Worm (Caenorhabditis elegans) whole organism, L4 larva: ENCODE measurements around the gene srlf-2.

Experiments used
- F37D6.2 ChIP-seq: sonication (generic microtip); optimal IDR thresholded peaks from 2 replicates; lab custom pipeline; 2016; ENCODE audit warnings: mild to moderate bottlenecking, missing genetic modification characterization, missing compliant biosample characterization
- F49E8.2 ChIP-seq: sonication (generic microtip); optimal IDR thresholded peaks from 2 replicates; lab custom pipeline; 2016; ENCODE audit warnings: missing compliant biosample characterization, mild to moderate bottlenecking, missing genetic modification characterization, borderline replicate concordance
- T20F7.1 ChIP-seq: fragments of 200-800 bp; sonication (Bioruptor generic); optimal IDR thresholded peaks from 2 replicates; lab custom pipeline; 2018; ENCODE audit warnings: mild to moderate bottlenecking, missing genetic modification characterization, missing compliant biosample characterization
- T26A8.4 ChIP-seq: fragments of 200-800 bp; sonication (Bioruptor generic); IDR thresholded peaks from 2 replicates; pipeline ENCODE4 v1.3.6; 2022; ENCODE audit warnings: missing genetic modification characterization, missing compliant biosample characterization
- ZK337.2 ChIP-seq: fragments of 200-800 bp; sonication (Bioruptor generic); IDR thresholded peaks from 2 replicates; pipeline ENCODE4 v1.3.6; 2022; ENCODE audit warnings: missing genetic modification reagents, missing genetic modification characterization, missing compliant biosample characterization
- aly-2 ChIP-seq: sonication (generic microtip); optimal IDR thresholded peaks from 2 replicates; lab custom pipeline; 2018; ENCODE audit warnings: missing biosample characterization, missing genetic modification characterization
- ama-1 ChIP-seq: fragments of 150-350 bp; optimal IDR thresholded peaks from 2 replicates; lab custom pipeline; 2014; ENCODE audit warnings: inconsistent platforms, mixed read lengths
- attf-4 ChIP-seq: sonication (generic microtip); optimal IDR thresholded peaks from 3 replicates; lab custom pipeline; 2017; ENCODE audit warnings: missing biosample characterization, missing genetic modification characterization
- ceh-20 ChIP-seq: fragments of 200-800 bp; sonication (Bioruptor generic); IDR thresholded peaks from 2 replicates; pipeline ENCODE4 v1.3.6; 2022; ENCODE audit warnings: missing genetic modification reagents, missing genetic modification characterization, missing compliant biosample characterization
- ceh-28 ChIP-seq: fragments of 150-350 bp; optimal IDR thresholded peaks from 2 replicates; lab custom pipeline; 2014; ENCODE audit warnings: missing biosample characterization, missing genetic modification reagents, missing genetic modification characterization
- ceh-32 ChIP-seq: sonication (generic microtip); optimal IDR thresholded peaks from 2 replicates; lab custom pipeline; 2016; ENCODE audit warnings: mild to moderate bottlenecking, missing genetic modification characterization, missing compliant biosample characterization; ENCODE audit not compliant: poor library complexity
- ces-1 ChIP-seq: fragments of 150-350 bp; sonication (generic microtip); optimal IDR thresholded peaks from 4 replicates; lab custom pipeline; 2014; ENCODE audit warnings: missing biosample characterization, missing genetic modification reagents, missing genetic modification characterization
- daf-12 ChIP-seq: fragments of 150-350 bp; optimal IDR thresholded peaks from 2 replicates; lab custom pipeline; 2014; ENCODE audit warnings: missing biosample characterization, missing genetic modification reagents, missing genetic modification characterization
- daf-16 ChIP-seq, 3 experiments: sonication (generic microtip); optimal IDR thresholded peaks; 2 replicates each; lab custom pipeline; 2016 to 2017; ENCODE audit warnings: missing genetic modification characterization in 3 of 3, missing genetic modification reagents in 3 of 3, mild to moderate bottlenecking in 2 of 3, missing compliant biosample characterization in 2 of 3, missing biosample characterization in 1 of 3, moderate library complexity in 1 of 3
- daf-19 ChIP-seq: fragments of 200-800 bp; sonication (Bioruptor generic); conservative IDR thresholded peaks from 2 replicates; pipeline ENCODE4 v1.3.6; 2022; ENCODE audit warnings: missing genetic modification characterization, missing compliant biosample characterization
- dmd-6 ChIP-seq: fragments of 200-800 bp; sonication (Bioruptor generic); IDR thresholded peaks from 2 replicates; pipeline ENCODE4 v1.3.6; 2022; ENCODE audit warnings: missing genetic modification reagents, missing genetic modification characterization, missing compliant biosample characterization
- duxl-1 ChIP-seq: sonication (generic microtip); optimal IDR thresholded peaks from 2 replicates; lab custom pipeline; 2016; ENCODE audit warnings: mild to moderate bottlenecking, missing genetic modification characterization, moderate library complexity, missing compliant biosample characterization; ENCODE audit not compliant: poor library complexity
- egl-27 ChIP-seq: sonication (generic microtip); optimal IDR thresholded peaks from 3 replicates; lab custom pipeline; 2017; ENCODE audit warnings: missing biosample characterization, missing genetic modification reagents, missing genetic modification characterization
- hif-1 ChIP-seq, 2 experiments: sonication (generic microtip); optimal IDR thresholded peaks; 2 replicates each; lab custom pipeline; 2016 to 2017; ENCODE audit warnings: missing compliant biosample characterization in 2 of 2, missing genetic modification characterization in 2 of 2, missing genetic modification reagents in 2 of 2, missing genotype in 2 of 2, mild to moderate bottlenecking in 1 of 2
- hlh-11 ChIP-seq: fragments of 200-800 bp; sonication (Bioruptor generic); optimal IDR thresholded peaks from 2 replicates; lab custom pipeline; 2018; ENCODE audit warnings: mild to moderate bottlenecking, missing genetic modification characterization, missing compliant biosample characterization
- lin-1 ChIP-seq: fragments of 200-800 bp; sonication (Bioruptor generic); IDR thresholded peaks from 2 replicates; pipeline ENCODE4 v1.3.6; 2022; ENCODE audit warnings: missing genetic modification reagents, missing genetic modification characterization, missing compliant biosample characterization
- lin-29 ChIP-seq: fragments of 200-800 bp; sonication (Bioruptor generic); IDR thresholded peaks from 2 replicates; pipeline ENCODE4 v1.3.6; 2022; ENCODE audit warnings: missing genetic modification reagents, missing genetic modification characterization, missing compliant biosample characterization
- lsy-2 ChIP-seq, 2 experiments: fragments of 150-350 bp in 1 of 2; sonication (generic microtip) in 1 of 2; optimal IDR thresholded peaks; 2 replicates each; lab custom pipeline; 2014 to 2017; ENCODE audit warnings: missing biosample characterization in 2 of 2, missing genetic modification characterization in 2 of 2
- madf-5 ChIP-seq, 2 experiments: fragments of 200-800 bp; sonication (Bioruptor generic); IDR thresholded peaks; 2 replicates each; pipeline ENCODE4 v1.3.6; 2022; ENCODE audit warnings: missing compliant biosample characterization in 2 of 2, missing genetic modification characterization in 2 of 2
- madf-9 ChIP-seq: fragments of 200-800 bp; sonication (Bioruptor generic); conservative IDR thresholded peaks from 2 replicates; pipeline ENCODE4 v1.3.6; 2022; ENCODE audit warnings: missing genetic modification reagents, missing genetic modification characterization, missing compliant biosample characterization
- mdt-29 ChIP-seq: fragments of 200-800 bp; sonication (Bioruptor generic); IDR thresholded peaks from 2 replicates; pipeline ENCODE4 v1.3.6; 2022; ENCODE audit warnings: missing genetic modification reagents, missing genetic modification characterization, missing compliant biosample characterization
- nhr-10 ChIP-seq: fragments of 150-350 bp; optimal IDR thresholded peaks from 2 replicates; lab custom pipeline; 2014; ENCODE audit warnings: missing biosample characterization, missing genetic modification characterization
- nhr-102 ChIP-seq: sonication (generic microtip); optimal IDR thresholded peaks from 2 replicates; lab custom pipeline; 2016; ENCODE audit warnings: mild to moderate bottlenecking, missing genetic modification characterization, moderate library complexity, missing compliant biosample characterization
- nhr-111 ChIP-seq: fragments of 200-800 bp; sonication (Bioruptor generic); optimal IDR thresholded peaks from 2 replicates; lab custom pipeline; 2018; ENCODE audit warnings: mild to moderate bottlenecking, missing genetic modification characterization, missing compliant biosample characterization
- nhr-25 ChIP-seq: sonication (generic microtip); optimal IDR thresholded peaks from 2 replicates; lab custom pipeline; 2017; ENCODE audit warnings: missing genetic modification characterization, mild to moderate bottlenecking, missing compliant biosample characterization, antibody characterized with exemption, moderate library complexity, borderline replicate concordance; ENCODE audit not compliant: insufficient read depth
- nhr-41 ChIP-seq: fragments of 200-800 bp; sonication (Bioruptor generic); IDR thresholded peaks from 2 replicates; pipeline ENCODE4 v1.3.6; 2022; ENCODE audit warnings: missing genetic modification reagents, missing genetic modification characterization, missing compliant biosample characterization
- nhr-42 ChIP-seq: fragments of 200-800 bp; sonication (Bioruptor generic); IDR thresholded peaks from 2 replicates; pipeline ENCODE4 v1.3.6; 2022; ENCODE audit warnings: missing genetic modification characterization, missing compliant biosample characterization
- nhr-48 ChIP-seq: sonication (generic microtip); optimal IDR thresholded peaks from 2 replicates; lab custom pipeline; 2016; ENCODE audit warnings: mild to moderate bottlenecking, missing genetic modification characterization, missing compliant biosample characterization
- nhr-77 ChIP-seq: fragments of 150-350 bp; optimal IDR thresholded peaks from 2 replicates; lab custom pipeline; 2014; ENCODE audit warnings: missing biosample characterization, missing genetic modification characterization
- pha-4 ChIP-seq, 2 experiments: fragments of 150-350 bp in 1 of 2; fragments of 200-800 bp in 1 of 2; sonication (Bioruptor generic) in 1 of 2; IDR thresholded peaks in 1 of 2; optimal IDR thresholded peaks in 1 of 2; 2 replicates each; pipeline versions ENCODE4 v1.3.6 to Lab custom; 2014 to 2022; ENCODE audit warnings: missing genetic modification characterization in 2 of 2, missing genetic modification reagents in 2 of 2, missing biosample characterization in 1 of 2, missing compliant biosample characterization in 1 of 2
- rbr-2 ChIP-seq: sonication (generic microtip); optimal IDR thresholded peaks from 2 replicates; lab custom pipeline; 2016; ENCODE audit warnings: missing genotype, missing genetic modification characterization, missing compliant biosample characterization
- sdz-12 ChIP-seq: fragments of 200-800 bp; sonication (Bioruptor generic); optimal IDR thresholded peaks from 2 replicates; lab custom pipeline; 2018; ENCODE audit warnings: mild to moderate bottlenecking, missing genetic modification characterization, missing compliant biosample characterization
- set-16 ChIP-seq: fragments of 200-800 bp; sonication (Bioruptor generic); IDR thresholded peaks from 2 replicates; pipeline ENCODE4 v1.3.6; 2022; ENCODE audit warnings: missing genetic modification reagents, missing genetic modification characterization, missing compliant biosample characterization
- snpc-1.2 ChIP-seq: fragments of 200-800 bp; sonication (Bioruptor generic); IDR thresholded peaks from 2 replicates; pipeline ENCODE4 v1.3.6; 2022; ENCODE audit warnings: missing genetic modification reagents, missing genetic modification characterization, missing compliant biosample characterization
- snpc-4 ChIP-seq: fragments of 150-350 bp; optimal IDR thresholded peaks from 2 replicates; lab custom pipeline; 2014; ENCODE audit warnings: missing biosample characterization, missing genetic modification characterization
- spr-3 ChIP-seq: fragments of 200-800 bp; sonication (Bioruptor generic); optimal IDR thresholded peaks from 2 replicates; lab custom pipeline; 2018; ENCODE audit warnings: mild to moderate bottlenecking, missing genetic modification characterization, missing compliant biosample characterization
- tag-97 ChIP-seq: fragments of 200-800 bp; sonication (Bioruptor generic); IDR thresholded peaks from 2 replicates; pipeline ENCODE4 v1.3.6; 2022; ENCODE audit warnings: missing genetic modification characterization, missing compliant biosample characterization
- tra-1 ChIP-seq: fragments of 200-800 bp; sonication (Bioruptor generic); IDR thresholded peaks from 2 replicates; pipeline ENCODE4 v1.3.6; 2022; ENCODE audit warnings: missing genetic modification reagents, missing genetic modification characterization, missing compliant biosample characterization
- unc-39 ChIP-seq: sonication (generic microtip); optimal IDR thresholded peaks from 2 replicates; lab custom pipeline; 2017; ENCODE audit warnings: missing biosample characterization, missing genetic modification characterization
- unc-62 ChIP-seq, 3 experiments: fragments of 150-350 bp in 1 of 3; sonication (generic microtip); optimal IDR thresholded peaks in 2 of 3; peaks in 1 of 3; 1 replicate in 1 of 3; 2 replicates in 2 of 3; lab custom pipeline; 2014 to 2017; ENCODE audit warnings: missing biosample characterization in 3 of 3, missing genetic modification characterization in 3 of 3, missing genetic modification reagents in 3 of 3, missing genotype in 1 of 3
- zfp-2 ChIP-seq: sonication (generic microtip); optimal IDR thresholded peaks from 2 replicates; lab custom pipeline; 2016; ENCODE audit warnings: mild to moderate bottlenecking, missing genetic modification characterization, missing compliant biosample characterization
- zfp-3 ChIP-seq: fragments of 200-800 bp; sonication (Bioruptor generic); conservative IDR thresholded peaks from 2 replicates; pipeline ENCODE4 v1.3.6; 2022; ENCODE audit warnings: missing genetic modification reagents, missing genetic modification characterization, missing compliant biosample characterization
- zip-2 ChIP-seq: fragments of 150-350 bp; optimal IDR thresholded peaks from 2 replicates; lab custom pipeline; 2014; ENCODE audit warnings: missing biosample characterization, missing genetic modification characterization
- ztf-11 ChIP-seq: fragments of 150-350 bp; optimal IDR thresholded peaks from 2 replicates; lab custom pipeline; 2014; ENCODE audit warnings: missing biosample characterization, missing genetic modification characterization

The srlf-2 gene

DNA sequence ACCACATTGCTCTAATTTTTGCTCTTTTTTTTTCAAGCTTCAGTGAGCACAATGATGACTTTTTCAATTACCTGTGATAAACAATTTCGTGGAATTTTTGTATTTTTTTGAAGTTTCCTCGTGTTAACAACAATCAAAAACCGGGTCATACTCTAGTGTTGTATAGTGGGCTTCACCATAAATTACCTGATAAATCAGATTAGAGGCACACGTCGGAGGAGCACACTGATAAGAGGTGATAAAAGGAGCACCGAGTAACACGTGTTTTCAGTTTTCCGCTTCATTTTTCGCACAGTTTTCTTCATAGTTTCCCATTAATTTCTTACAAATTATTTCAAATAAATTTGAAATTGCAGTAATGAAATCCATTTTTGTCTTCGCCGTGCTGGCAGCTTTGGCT lies 8.7 kb upstream of the srlf-2 start, which contains the start of gene spp-8:
Gene spp-8, plus strand, starts transcription at position 357 of the 400 bp plus-strand sequence.
- peak; percentile 15 for TF ChIP-seq nhr-102 (tag; lab: Kevin White, UChicago)
- no peak for TF ChIP-seq nhr-48 (tag; lab: Kevin White, UChicago)
- TF ChIP-seq tra-1: 0 out of 2 replicates have a peak, but pooled peaks have one; percentile 20
- no peak for TF ChIP-seq zfp-3 (GFP tag; lab: Robert Waterston, UW)
- no peak for TF ChIP-seq hif-1 (tag; optimal IDR thresholded peaks at IDR 0.05; lab: Kevin White, UChicago)
- TF ChIP-seq ztf-11 (tag; lab: Kevin White, UChicago): no peak
- peak; percentile 73 for TF ChIP-seq nhr-77
- no peak for TF ChIP-seq egl-27 (tag; lab: Kevin White, UChicago)
- no peak for TF ChIP-seq snpc-4 (tag; lab: Kevin White, UChicago)
- TF ChIP-seq T20F7.1 (GFP tag; lab: Kevin White, UChicago): no peak
- no peak for TF ChIP-seq nhr-41 (GFP tag; lab: Robert Waterston, UW)
- no peak for TF ChIP-seq aly-2 (tag; lab: Kevin White, UChicago)
- peak; percentile 64; the same call in 1 of the 2 replicates for TF ChIP-seq lin-1
- TF ChIP-seq attf-4 (tag; lab: Kevin White, UChicago): no peak
- no peak for TF ChIP-seq unc-39 (tag; lab: Kevin White, UChicago)
- no peak for TF ChIP-seq mdt-29 (GFP tag; lab: Robert Waterston, UW)
- no peak for TF ChIP-seq daf-19 (GFP tag; lab: Robert Waterston, UW)
- TF ChIP-seq nhr-111: no peak
- no peak for TF ChIP-seq F37D6.2
- no peak for TF ChIP-seq nhr-10 (tag; lab: Kevin White, UChicago)
- no peak for TF ChIP-seq nhr-42
- no peak for TF ChIP-seq ceh-28
- no peak for TF ChIP-seq spr-3
- no peak for TF ChIP-seq unc-62 (GFP tag; optimal IDR thresholded peaks at IDR 0.05 in 1 of 2; lab: Kevin White, UChicago)
- no peak for TF ChIP-seq unc-62 (tag; optimal IDR thresholded peaks at IDR 0.05; lab: Kevin White, UChicago)
- TF ChIP-seq ceh-32: no peak
- no peak for TF ChIP-seq madf-9 (GFP tag; lab: Robert Waterston, UW)
- TF ChIP-seq ces-1 (GFP tag; lab: Kevin White, UChicago): no peak
- no peak for TF ChIP-seq set-16
- no peak for TF ChIP-seq ama-1 (lab: Kevin White, UChicago)
- TF ChIP-seq tag-97 (GFP tag; lab: Robert Waterston, UW): no peak
- TF ChIP-seq lin-29 (GFP tag; lab: Robert Waterston, UW): no peak
- no peak for TF ChIP-seq rbr-2 (tag; lab: Kevin White, UChicago)
- no peak for TF ChIP-seq zfp-2
- TF ChIP-seq hlh-11 (tag; lab: Kevin White, UChicago): peak; percentile 83
- no peak for TF ChIP-seq lsy-2 (tag; optimal IDR thresholded peaks at IDR 0.05; lab: Kevin White, UChicago)
- TF ChIP-seq daf-12 (tag; lab: Kevin White, UChicago): no peak
- no peak for TF ChIP-seq sdz-12 (GFP tag; lab: Kevin White, UChicago)
- TF ChIP-seq snpc-1.2: no peak
- no peak for TF ChIP-seq ZK337.2 (GFP tag; lab: Robert Waterston, UW)
- TF ChIP-seq dmd-6 (GFP tag; lab: Robert Waterston, UW): peak; percentile 94
- TF ChIP-seq F49E8.2: no peak
- TF ChIP-seq zip-2 (tag; lab: Kevin White, UChicago): no peak
- no peak for TF ChIP-seq daf-16 (GFP tag; optimal IDR thresholded peaks at IDR 0.05; lab: Kevin White, UChicago)
- TF ChIP-seq daf-16 (tag; optimal IDR thresholded peaks at IDR 0.05; lab: Kevin White, UChicago): peak; percentile 82
- no peak for TF ChIP-seq T26A8.4
- TF ChIP-seq ceh-20 (GFP tag; lab: Robert Waterston, UW): peak; percentile 92
- TF ChIP-seq madf-5 (GFP tag; IDR thresholded peaks at IDR 0.05; lab: Robert Waterston, UW): no peak
- no peak for TF ChIP-seq duxl-1 (tag; lab: Kevin White, UChicago)
- no peak for TF ChIP-seq nhr-25
- TF ChIP-seq pha-4 (GFP tag; IDR thresholded peaks at IDR 0.05; lab: Robert Waterston, UW): peak; percentile 45; the same call in 1 of the 2 replicates
- TF ChIP-seq pha-4 (tag; optimal IDR thresholded peaks at IDR 0.05; lab: Kevin White, UChicago): no peak
